Fruit fly (Drosophila melanogaster): Measurements from ENCODE around the gene Hcf.
A peak's percentile ranks its signal among the peaks of the same experiment; 100 is the strongest.

The Hcf gene

DNA sequence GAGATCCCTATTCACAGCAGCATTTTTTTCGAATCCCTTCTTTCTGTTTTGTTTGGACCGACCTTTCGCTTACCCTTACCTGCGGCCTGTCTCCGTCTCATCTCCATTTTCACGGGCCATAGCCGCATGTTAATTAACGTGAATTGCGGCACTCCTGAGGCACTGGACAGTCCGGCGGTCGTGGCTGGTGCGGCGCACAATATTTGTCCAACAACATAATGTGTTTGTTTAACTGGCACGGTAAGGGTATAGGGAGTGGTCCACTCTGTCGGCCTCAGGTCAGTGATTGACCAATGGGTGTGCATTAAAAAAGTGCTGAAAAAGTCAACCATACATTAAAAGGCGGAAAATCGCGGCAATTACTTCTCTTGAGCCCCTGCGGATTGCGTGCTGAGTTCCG is 46.6 kb downstream of the Hcf start (continued):
- TF ChIP-seq trem (tag; optimal IDR thresholded peaks at IDR 0.05), result no peak
- TF ChIP-seq CG17385 (GFP tag; optimal IDR thresholded peaks at IDR 0.05), result no peak
- TF ChIP-seq CG8089 (GFP tag; optimal IDR thresholded peaks at IDR 0.05), result no peak
- TF ChIP-seq CG8281 (tag; optimal IDR thresholded peaks at IDR 0.05), result no peak
- no peak for TF ChIP-seq CG18011 (GFP tag; optimal IDR thresholded peaks at IDR 0.05)
- peak; percentile 45 for TF ChIP-seq kni (GFP tag; optimal IDR thresholded peaks at IDR 0.05)
- TF ChIP-seq hkb (optimal IDR thresholded peaks at IDR 0.05), result no peak
- no peak for TF ChIP-seq hkb (GFP tag; IDR thresholded peaks at IDR 0.05)
- no peak for TF ChIP-seq Taf1 (GFP tag; IDR thresholded peaks at IDR 0.05)
- no peak for TF ChIP-seq CG13296 (GFP tag; optimal IDR thresholded peaks at IDR 0.05)
- no peak for TF ChIP-seq dmrt99B (tag; optimal IDR thresholded peaks at IDR 0.05)
- TF ChIP-seq CG7372 (GFP tag; IDR thresholded peaks at IDR 0.05), result no peak

DNA sequence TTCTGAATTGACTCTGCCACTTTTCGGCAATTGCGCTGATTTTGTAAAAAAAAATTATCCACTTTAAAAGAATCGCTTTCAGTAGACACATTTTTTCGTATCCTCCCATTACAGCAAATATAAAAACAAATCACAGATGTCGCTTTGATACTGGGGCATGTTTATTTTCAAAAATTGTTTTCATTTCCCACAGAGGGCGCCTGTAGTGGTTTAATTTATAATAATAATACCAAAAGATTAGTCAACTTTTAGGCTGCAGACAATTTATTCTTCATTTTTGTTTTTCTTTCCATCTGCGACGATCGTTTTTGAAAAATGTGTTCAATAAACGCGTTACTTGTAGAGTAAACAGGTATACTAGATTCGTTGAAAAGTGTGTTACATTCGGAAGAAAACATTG is 47.1 kb downstream of the Hcf start:
- TF ChIP-seq CTCF (GFP tag; optimal IDR thresholded peaks at IDR 0.05) (peak; percentile 99), D (optimal IDR thresholded peaks at IDR 0.05) (no peak), D (GFP tag; optimal IDR thresholded peaks at IDR 0.05) (no peak), twi (tag; optimal IDR thresholded peaks at IDR 0.05) (no peak), CG13424 (tag; optimal IDR thresholded peaks at IDR 0.05) (peak; percentile 24), CG3163 (GFP tag; optimal IDR thresholded peaks at IDR 0.05) (peak; percentile 63), run (tag; optimal IDR thresholded peaks at IDR 0.05) (no peak), h (optimal IDR thresholded peaks at IDR 0.05) (no peak), HLH4C (GFP tag; IDR thresholded peaks at IDR 0.05; ENCODE audit: partially characterized antibody) (no peak), CG1602 (GFP tag; optimal IDR thresholded peaks at IDR 0.05) (peak; percentile 13), Pdp1 (GFP tag; optimal IDR thresholded peaks at IDR 0.05) (peak; percentile 36 to 46), chn (GFP tag; optimal IDR thresholded peaks at IDR 0.05) (peak; percentile 31), PHDP (tag; optimal IDR thresholded peaks at IDR 0.05) (peak; percentile 28), Hand (GFP tag; optimal IDR thresholded peaks at IDR 0.05) (no peak), mld (GFP tag; IDR thresholded peaks at IDR 0.05; ENCODE audit: partially characterized antibody) (no peak), maf-S (GFP tag; optimal IDR thresholded peaks at IDR 0.05) (peak; percentile 10), jigr1 (GFP tag; IDR thresholded peaks at IDR 0.05) (no peak), ato (GFP tag; IDR thresholded peaks at IDR 0.05; ENCODE audit: partially characterized antibody) (no peak; the same call in 1 of the 2 replicates), CG2202 (tag; optimal IDR thresholded peaks at IDR 0.05) (no peak), Deaf1 (tag; optimal IDR thresholded peaks at IDR 0.05) (no peak), btn (GFP tag; optimal IDR thresholded peaks at IDR 0.05) (no peak), CG17568 (GFP tag; optimal IDR thresholded peaks at IDR 0.05) (peak; percentile 51), bcd (GFP tag; optimal IDR thresholded peaks at IDR 0.05) (no peak), Kr (GFP tag; optimal IDR thresholded peaks at IDR 0.05) (no peak), Hr78 (GFP tag; optimal IDR thresholded peaks at IDR 0.05) (no peak), CG17829 (tag; optimal IDR thresholded peaks at IDR 0.05) (peak; percentile 49), amos (GFP tag; IDR thresholded peaks at IDR 0.05; ENCODE audit: partially characterized antibody) (no peak), Scr (GFP tag; IDR thresholded peaks at IDR 0.05; ENCODE audit: partially characterized antibody) (no peak), ewg (GFP tag; optimal IDR thresholded peaks at IDR 0.05) (peak; percentile 1), Nf-YB (GFP tag; optimal IDR thresholded peaks at IDR 0.05) (no peak), C15 (GFP tag; IDR thresholded peaks at IDR 0.05) (no peak), Doc3 (GFP tag; IDR thresholded peaks at IDR 0.05; ENCODE audit: partially characterized antibody) (no peak), E2f2 (GFP tag; IDR thresholded peaks at IDR 0.05) (peak; percentile 42), CHES-1-like (GFP tag; optimal IDR thresholded peaks at IDR 0.05) (no peak), odd (GFP tag; optimal IDR thresholded peaks at IDR 0.05) (no peak), sc (optimal IDR thresholded peaks at IDR 0.05) (no peak), sc (GFP tag; optimal IDR thresholded peaks at IDR 0.05) (no peak), sens-2 (GFP tag; IDR thresholded peaks at IDR 0.05) (no peak), CG7839 (tag; optimal IDR thresholded peaks at IDR 0.05) (peak; percentile 45), CG5245 (GFP tag; optimal IDR thresholded peaks at IDR 0.05) (peak; percentile 44)
